Fruit fly (Drosophila melanogaster): ENCODE results near the gene Set8.

dm6 chr3R:14351418-14351817 lies 35.6 kb downstream of the Set8 start:
- TF ChIP-seq D1 (tag; optimal IDR thresholded peaks at IDR 0.05) = no peak
- no peak for TF ChIP-seq CG12605 (GFP tag; IDR thresholded peaks at IDR 0.05)
- TF ChIP-seq CG13204 (GFP tag; optimal IDR thresholded peaks at IDR 0.05) = no peak
- TF ChIP-seq fd96Ca (GFP tag; IDR thresholded peaks at IDR 0.05) = no peak
- TF ChIP-seq Ets98B (GFP tag; IDR thresholded peaks at IDR 0.05) = no peak
- no peak for TF ChIP-seq CG34367 (tag; optimal IDR thresholded peaks at IDR 0.05)
